Worm (Caenorhabditis elegans): ENCODE data around the gene T06E6.10.

DNA sequence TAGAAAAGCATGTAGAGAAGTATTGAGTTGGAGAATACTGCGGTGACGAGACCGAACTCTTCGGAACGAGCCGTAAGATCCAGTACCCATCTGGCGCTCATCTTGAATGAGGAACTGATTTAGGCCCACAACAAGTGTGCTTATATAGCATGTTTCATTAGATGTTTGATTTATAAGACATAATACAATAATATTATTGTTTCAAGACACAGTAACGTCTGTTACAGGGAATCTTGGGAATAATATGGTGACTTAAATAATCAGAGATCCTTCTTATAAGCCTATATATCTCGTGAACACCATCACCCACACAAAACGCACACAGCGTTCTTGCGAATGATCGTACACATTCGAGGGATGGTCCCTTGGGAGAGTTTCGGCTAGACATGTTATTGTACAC lies 34.2 kb upstream of the T06E6.10 start, which contains the start of gene str-88:
- TF ChIP-seq ceh-82 (tag; optimal IDR thresholded peaks at IDR 0.05) (no peak), lin-39 (tag; optimal IDR thresholded peaks at IDR 0.05) (no peak), nhr-10 (tag; optimal IDR thresholded peaks at IDR 0.05) (no peak), skn-1 (tag; optimal IDR thresholded peaks at IDR 0.05) (no peak), nhr-11 (tag; optimal IDR thresholded peaks at IDR 0.05) (no peak), unc-62 (GFP tag; optimal IDR thresholded peaks at IDR 0.05) (no peak), nhr-237 (tag; optimal IDR thresholded peaks at IDR 0.05) (no peak), Y55F3AM.14 (GFP tag; optimal IDR thresholded peaks at IDR 0.05) (no peak)

Data from whole organism, L2 larva.